Fruit fly (Drosophila melanogaster) whole organism, adult: ENCODE measurements around the gene Srp14.

ENCODE experiments used
- CG11617 ChIP-seq: fragments of 200-800 bp; sonication (Bioruptor generic); optimal IDR thresholded peaks from 2 replicates; lab custom pipeline; 2017; ENCODE audit warnings: mild to moderate bottlenecking, missing biosample characterization, missing genetic modification reagents, missing genetic modification characterization
- CG12768 ChIP-seq: fragments of 200-800 bp; sonication (Bioruptor generic); optimal IDR thresholded peaks from 2 replicates; lab custom pipeline; 2017; ENCODE audit warnings: missing biosample characterization, missing genetic modification characterization, mild to moderate bottlenecking, moderate library complexity, missing genetic modification reagents
- CG14711 ChIP-seq: fragments of 200-800 bp; sonication (Bioruptor generic); optimal IDR thresholded peaks from 2 replicates; lab custom pipeline; 2018; ENCODE audit warnings: missing biosample characterization, mild to moderate bottlenecking, missing genetic modification characterization, moderate library complexity
- CG7045 ChIP-seq: fragments of 200-800 bp; sonication (Bioruptor generic); optimal IDR thresholded peaks from 2 replicates; lab custom pipeline; 2017; ENCODE audit warnings: missing biosample characterization, mild to moderate bottlenecking, missing genetic modification characterization
- Clk ChIP-seq: fragments of 200-800 bp; sonication (Bioruptor generic); optimal IDR thresholded peaks from 2 replicates; lab custom pipeline; 2017; ENCODE audit warnings: missing biosample characterization, missing genetic modification characterization
- Crg-1 ChIP-seq: fragments of 200-800 bp; sonication (Bioruptor generic); optimal IDR thresholded peaks from 2 replicates; lab custom pipeline; 2016; ENCODE audit warnings: missing biosample characterization, missing genetic modification characterization
- cic ChIP-seq: fragments of 200-800 bp; sonication (Bioruptor generic); optimal IDR thresholded peaks from 2 replicates; lab custom pipeline; 2017; ENCODE audit warnings: missing biosample characterization, mild to moderate bottlenecking, missing genetic modification characterization, moderate library complexity
- cnc ChIP-seq, 2 experiments: fragments of >200 bp; optimal IDR thresholded peaks; 2 replicates each; lab custom pipeline; 2017
- kay ChIP-seq: fragments of 200-800 bp; sonication (Bioruptor generic); peaks from one replicate; lab custom pipeline; 2016; ENCODE audit warnings: missing biosample characterization, missing genetic modification characterization, borderline replicate concordance
- ovo ChIP-seq: fragments of 200-800 bp; sonication (Bioruptor generic); optimal IDR thresholded peaks from 2 replicates; lab custom pipeline; 2016; ENCODE audit warnings: missing biosample characterization, missing genetic modification characterization
- pad ChIP-seq: fragments of 200-800 bp; sonication (Bioruptor generic); optimal IDR thresholded peaks from 3 replicates; lab custom pipeline; 2017; ENCODE audit warnings: missing biosample characterization, missing genetic modification characterization, mild to moderate bottlenecking, moderate library complexity, missing genetic modification reagents

DNA sequence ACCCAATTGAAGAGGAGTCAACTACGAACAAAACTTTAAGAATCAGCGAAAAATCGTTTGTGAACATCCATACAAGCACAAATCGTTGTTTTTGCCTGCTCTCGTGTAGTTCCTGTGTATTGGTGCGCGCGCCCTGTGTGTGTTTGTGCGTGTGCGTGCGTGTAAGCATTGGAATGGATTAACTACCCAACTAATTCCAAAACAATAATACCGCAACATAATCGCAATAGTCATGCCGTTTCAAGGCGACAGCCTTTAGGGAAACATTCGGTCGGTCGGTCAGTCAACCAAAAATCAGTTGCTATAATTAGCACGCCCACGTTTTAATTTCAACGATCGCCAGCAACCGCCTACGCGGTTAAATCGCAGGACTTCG is 13.5 kb downstream of the Srp14 start:
- TF ChIP-seq cic (GFP tag; lab: Kevin White, UChicago) (no peak), Crg-1 (GFP tag; lab: Kevin White, UChicago) (no peak), CG7045 (GFP tag; lab: Kevin White, UChicago) (no peak), CG14711 (tag; lab: Kevin White, UChicago) (no peak), ovo (GFP tag; lab: Kevin White, UChicago) (no peak), Clk (GFP tag; lab: Kevin White, UChicago) (no peak), pad (GFP tag; lab: Kevin White, UChicago) (no peak), CG12768 (GFP tag; lab: Kevin White, UChicago) (no peak), CG11617 (GFP tag; lab: Kevin White, UChicago) (no peak), cnc (optimal IDR thresholded peaks at IDR 0.05; lab: Kevin White, UChicago) (no peak), kay (GFP tag; lab: Kevin White, UChicago) (no peak)
